Fruit fly (Drosophila melanogaster): ENCODE results near the gene CG11403.

Gene CG11403

dm6 chrX:1276757-1277527 is 37.3 kb upstream of the CG11403 start (continued):
- TF ChIP-seq CG16779 (GFP tag; IDR thresholded peaks at IDR 0.05) = peak; percentile 95
- no peak for TF ChIP-seq Spps (tag; optimal IDR thresholded peaks at IDR 0.05)
- peak; percentile 85 for TF ChIP-seq Ssrp (tag; optimal IDR thresholded peaks at IDR 0.05)
- peak; percentile 93 for TF ChIP-seq CG7556 (GFP tag; optimal IDR thresholded peaks at IDR 0.05)
- TF ChIP-seq HHEX (GFP tag; optimal IDR thresholded peaks at IDR 0.05) = peak; percentile 95
- peak; percentile 72 for TF ChIP-seq Hmx (GFP tag; optimal IDR thresholded peaks at IDR 0.05)
- peak; percentile 65 for TF ChIP-seq Doc2 (GFP tag; IDR thresholded peaks at IDR 0.05)
- peak; percentile 83 for TF ChIP-seq chn (GFP tag; optimal IDR thresholded peaks at IDR 0.05)
- no peak for TF ChIP-seq pfk (GFP tag; optimal IDR thresholded peaks at IDR 0.05)
- peak; percentile 82 for TF ChIP-seq Ravus (GFP tag; IDR thresholded peaks at IDR 0.05)
- TF ChIP-seq wor (GFP tag; IDR thresholded peaks at IDR 0.05) = peak; percentile 78
- TF ChIP-seq danr (GFP tag; IDR thresholded peaks at IDR 0.05) = peak; percentile 91
- peak; percentile 64 for TF ChIP-seq nerfin-1 (tag; optimal IDR thresholded peaks at IDR 0.05)
- TF ChIP-seq dysf (GFP tag; IDR thresholded peaks at IDR 0.05) = peak; percentile 97
- peak; percentile 80 for TF ChIP-seq corto (GFP tag; optimal IDR thresholded peaks at IDR 0.05)
- peak; percentile 91 for TF ChIP-seq schlank (tag; optimal IDR thresholded peaks at IDR 0.05)
- TF ChIP-seq CG7839 (tag; optimal IDR thresholded peaks at IDR 0.05) = peak; percentile 94
- TF ChIP-seq Asciz (GFP tag; optimal IDR thresholded peaks at IDR 0.05) = peak; percentile 84
- TF ChIP-seq peb (GFP tag; IDR thresholded peaks at IDR 0.05) = peak; percentile 84
- TF ChIP-seq CG9727 (GFP tag; optimal IDR thresholded peaks at IDR 0.05) = peak; percentile 90
- TF ChIP-seq CG2199 (GFP tag; IDR thresholded peaks at IDR 0.05) = peak; percentile 91; the same call in 2 of the 3 replicates
- TF ChIP-seq sisA (GFP tag; IDR thresholded peaks at IDR 0.05) = peak; percentile 93
- peak; percentile 91 for TF ChIP-seq gsb (GFP tag; IDR thresholded peaks at IDR 0.05)
- peak; percentile 84 for TF ChIP-seq CG2712 (tag; optimal IDR thresholded peaks at IDR 0.05)
- peak; percentile 61 for TF ChIP-seq ro (GFP tag; IDR thresholded peaks at IDR 0.05)
- TF ChIP-seq pros (GFP tag; optimal IDR thresholded peaks at IDR 0.05) = no peak
- TF ChIP-seq Dll (GFP tag; IDR thresholded peaks at IDR 0.05; ENCODE audit: partially characterized antibody) = no peak
- TF ChIP-seq CG4360 (GFP tag; IDR thresholded peaks at IDR 0.05) = peak; percentile 48; the same call in 1 of the 2 replicates
- TF ChIP-seq CG3838 (GFP tag; optimal IDR thresholded peaks at IDR 0.05) = peak; percentile 19
- TF ChIP-seq CG4617 (GFP tag; optimal IDR thresholded peaks at IDR 0.05; ENCODE audit: borderline replicate concordance) = peak; percentile 77
- peak; percentile 80 for TF ChIP-seq btn (GFP tag; optimal IDR thresholded peaks at IDR 0.05)
- TF ChIP-seq CG14710 (tag; optimal IDR thresholded peaks at IDR 0.05) = peak; percentile 44
- peak; percentile 90 for TF ChIP-seq CG7357 (GFP tag; IDR thresholded peaks at IDR 0.05)
- peak; percentile 56 for TF ChIP-seq CG3065 (GFP tag; optimal IDR thresholded peaks at IDR 0.05)
- TF ChIP-seq D19B (GFP tag; optimal IDR thresholded peaks at IDR 0.05) = peak; percentile 87
- TF ChIP-seq BtbVII (GFP tag; optimal IDR thresholded peaks at IDR 0.05) = peak; percentile 92
- peak; percentile 89 for TF ChIP-seq CG30403 (GFP tag; optimal IDR thresholded peaks at IDR 0.05)
- peak; percentile 90 for TF ChIP-seq Xrp1 (GFP tag; IDR thresholded peaks at IDR 0.05)
- peak; percentile 77 for TF ChIP-seq CG3407 (GFP tag; optimal IDR thresholded peaks at IDR 0.05)
- peak; percentile 62 for TF ChIP-seq CG10959 (GFP tag; IDR thresholded peaks at IDR 0.05)
- TF ChIP-seq CG1647 (GFP tag; optimal IDR thresholded peaks at IDR 0.05) = peak; percentile 88
- TF ChIP-seq Bgb (GFP tag; IDR thresholded peaks at IDR 0.05; ENCODE audit: partially characterized antibody) = no peak
- TF ChIP-seq pnt (GFP tag; optimal IDR thresholded peaks at IDR 0.05) = peak; percentile 84
- TF ChIP-seq HLH54F (GFP tag; optimal IDR thresholded peaks at IDR 0.05) = peak; percentile 91
- peak in 1 of 2 experiments; percentile 33 for TF ChIP-seq Hr78 (GFP tag; optimal IDR thresholded peaks at IDR 0.05)
- TF ChIP-seq vfl (GFP tag; optimal IDR thresholded peaks at IDR 0.05) = peak; percentile 70
- TF ChIP-seq Camta (GFP tag; optimal IDR thresholded peaks at IDR 0.05) = peak; percentile 79
- TF ChIP-seq CG14667 (GFP tag; IDR thresholded peaks at IDR 0.05) = peak; percentile 83
- peak; percentile 88 for TF ChIP-seq nmo (GFP tag; optimal IDR thresholded peaks at IDR 0.05)
